Worm (Caenorhabditis elegans) whole organism, midembryonic: ENCODE data around the gene unc-103.

Source experiments
- T22C8.4 ChIP-seq: fragments of 200-800 bp; sonication (Bioruptor generic); IDR thresholded peaks from 2 replicates; pipeline ENCODE4 v1.3.6; 2022; ENCODE audit warnings: missing genetic modification characterization, missing compliant biosample characterization
- cog-1 ChIP-seq: sonication (generic microtip); optimal IDR thresholded peaks from 2 replicates; lab custom pipeline; 2016; ENCODE audit warnings: missing genetic modification characterization, missing compliant biosample characterization
- flt-1 ChIP-seq: fragments of 200-800 bp; sonication (Bioruptor generic); IDR thresholded peaks from 2 replicates; pipeline ENCODE4 v1.3.6; 2022; ENCODE audit warnings: missing genetic modification characterization, missing compliant biosample characterization
- klf-2 ChIP-seq: fragments of 200-800 bp; sonication (Bioruptor generic); conservative IDR thresholded peaks from 2 replicates; pipeline ENCODE4 v1.3.6; 2022; ENCODE audit warnings: missing genetic modification reagents, missing genetic modification characterization, missing compliant biosample characterization
- med-1 ChIP-seq: sonication (generic microtip); optimal IDR thresholded peaks from 2 replicates; lab custom pipeline; 2017; ENCODE audit warnings: missing genetic modification characterization, mild to moderate bottlenecking, missing compliant biosample characterization, antibody characterized with exemption, missing genetic modification reagents; ENCODE audit not compliant: insufficient read depth
- ref-1 ChIP-seq: fragments of 200-800 bp; sonication (Bioruptor generic); conservative IDR thresholded peaks from 2 replicates; pipeline ENCODE4 v1.3.6; 2022; ENCODE audit warnings: missing genetic modification reagents, missing genetic modification characterization, missing compliant biosample characterization
- tab-1 ChIP-seq: fragments of 200-800 bp; sonication (Bioruptor generic); IDR thresholded peaks from 2 replicates; pipeline ENCODE4 v1.3.6; 2022; ENCODE audit warnings: missing genetic modification characterization, missing compliant biosample characterization
- ztf-23 ChIP-seq: fragments of 200-800 bp; sonication (Bioruptor generic); IDR thresholded peaks from 2 replicates; pipeline ENCODE4 v1.3.6; 2022; ENCODE audit warnings: missing genetic modification reagents, missing genetic modification characterization, missing compliant biosample characterization
- ztf-29 ChIP-seq: fragments of 200-800 bp; sonication (Bioruptor generic); IDR thresholded peaks from 2 replicates; pipeline ENCODE4 v1.3.6; 2022; ENCODE audit warnings: missing genetic modification reagents, missing genetic modification characterization, missing compliant biosample characterization

unc-103 gene

DNA sequence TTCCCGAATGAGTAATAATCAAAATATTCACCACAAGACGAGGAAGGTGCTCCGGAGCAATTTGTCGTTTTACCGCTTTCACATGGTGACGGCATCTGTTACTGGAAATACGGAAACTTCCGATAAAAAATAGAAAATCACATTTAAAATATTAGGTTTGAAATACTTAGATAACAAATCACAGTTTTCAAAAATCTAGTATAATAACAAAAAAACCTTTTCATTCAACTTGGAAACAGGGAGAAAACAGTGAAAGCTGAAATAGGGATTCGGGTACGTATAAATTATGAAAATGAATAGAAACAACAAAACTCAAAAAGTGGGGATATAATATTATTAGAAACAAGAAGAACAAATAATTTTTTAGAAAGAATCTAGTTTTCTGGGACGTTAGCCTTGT, 66.2 kb downstream of the unc-103 start, which contains the start of gene C16C10.1:
C16C10.1 (minus strand) TSS at position 101 of the 400 bp plus-strand sequence.
- TF ChIP-seq tab-1, result no peak

DNA sequence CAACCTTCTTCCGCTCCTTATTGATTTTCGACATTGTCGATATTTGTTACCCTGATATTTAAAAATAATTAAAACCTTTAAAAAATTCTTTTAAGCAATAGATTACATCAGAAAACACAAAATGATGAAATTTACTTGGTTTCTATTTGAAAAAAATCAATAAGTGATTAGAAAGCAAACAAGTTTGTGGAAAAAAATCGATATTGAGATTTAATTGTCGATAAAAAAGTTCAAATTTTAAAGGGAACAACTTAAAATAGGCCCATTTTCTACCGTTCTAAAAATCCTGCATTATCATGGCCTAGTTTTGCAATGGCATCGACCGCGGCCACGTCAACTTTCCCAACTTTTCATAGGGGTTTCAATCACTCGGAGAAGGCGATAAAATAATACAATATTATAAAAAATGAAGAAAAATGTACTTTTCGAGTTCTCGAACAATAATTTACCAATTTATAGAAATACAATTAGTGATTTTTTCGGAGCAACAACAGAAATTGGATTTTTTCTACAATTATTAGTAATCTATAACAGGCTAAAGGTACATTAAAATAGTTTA, 71.6 kb downstream of the unc-103 start, which contains the start of gene lars-1:
lars-1 (minus strand) TSS at position 51 of the 559 bp plus-strand sequence.
- TF ChIP-seq T22C8.4 (GFP tag; lab: Robert Waterston, UW) (0 out of 2 replicates have a peak, but pooled peaks have one; percentile 19), ztf-29 (GFP tag; lab: Robert Waterston, UW) (no peak)

ce11 chrIII:4187845-4188244, 72.7 kb downstream of the unc-103 start, which contains the start of gene R74.2:
Gene R74.2, plus strand, starts transcription at chrIII:4188160.
- no peak for TF ChIP-seq klf-2 (GFP tag; lab: Robert Waterston, UW)
- TF ChIP-seq med-1, result no peak
- TF ChIP-seq tab-1, result no peak
- no peak for TF ChIP-seq flt-1
- TF ChIP-seq cog-1 (tag; lab: Kevin White, UChicago), result no peak
- no peak for TF ChIP-seq T22C8.4 (GFP tag; lab: Robert Waterston, UW)
- no peak for TF ChIP-seq ref-1
- TF ChIP-seq ztf-29 (GFP tag; lab: Robert Waterston, UW), result no peak
- TF ChIP-seq ztf-23 (GFP tag; lab: Robert Waterston, UW), result no peak

DNA sequence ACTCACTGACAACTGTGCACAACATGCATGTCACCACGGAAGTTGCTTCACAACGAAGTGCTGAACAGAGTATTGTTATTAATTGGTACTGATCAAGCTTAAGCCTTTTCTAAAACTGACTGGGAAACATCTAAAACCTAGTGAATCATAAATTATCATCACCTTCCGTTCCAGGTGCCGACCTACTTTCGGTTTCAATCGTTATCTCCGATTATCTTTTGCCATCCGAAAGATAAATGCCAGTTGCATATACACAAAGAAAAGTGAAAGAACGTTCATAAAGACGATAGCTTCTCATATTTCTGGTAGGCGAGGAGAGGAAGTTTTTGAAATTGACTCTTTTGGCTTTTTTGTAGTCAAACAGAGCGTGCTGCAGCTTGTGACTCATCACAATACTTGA, 74.4 kb downstream of the unc-103 start:
- no peak for TF ChIP-seq cog-1 (tag; lab: Kevin White, UChicago)
- 0 out of 2 replicates have a peak, but pooled peaks have one; percentile 37 for TF ChIP-seq ztf-29 (GFP tag; lab: Robert Waterston, UW)

DNA sequence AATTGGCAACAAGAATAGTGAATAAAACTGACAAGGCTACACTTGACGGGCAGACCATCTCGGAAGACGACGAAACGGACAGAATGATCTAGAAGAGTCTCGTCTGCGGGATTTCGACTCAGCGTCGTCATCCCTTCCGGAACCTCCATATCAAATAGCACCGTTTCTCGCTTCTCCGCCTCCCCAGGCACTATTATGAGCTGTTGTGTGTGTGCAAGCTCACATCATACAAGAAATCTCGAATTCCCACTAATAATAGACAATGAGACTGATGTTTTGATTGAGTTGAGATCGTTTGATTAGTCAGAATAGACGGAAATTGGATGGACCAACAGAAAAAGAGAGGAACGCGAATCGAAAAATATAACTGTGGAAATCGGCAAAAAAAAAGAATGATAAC, 75.1 kb downstream of the unc-103 start, which contains the start of gene spp-28:
spp-28 (minus strand) TSS at position 101 of the 400 bp plus-strand sequence.
- TF ChIP-seq tab-1, result no peak
- no peak for TF ChIP-seq klf-2 (GFP tag; lab: Robert Waterston, UW)
- no peak for TF ChIP-seq cog-1 (tag; lab: Kevin White, UChicago)
- no peak for TF ChIP-seq ztf-29 (GFP tag; lab: Robert Waterston, UW)
- TF ChIP-seq ref-1, result no peak
- no peak for TF ChIP-seq ztf-23 (GFP tag; lab: Robert Waterston, UW)
- TF ChIP-seq med-1, result no peak
- TF ChIP-seq T22C8.4 (GFP tag; lab: Robert Waterston, UW), result no peak
- no peak for TF ChIP-seq flt-1

DNA sequence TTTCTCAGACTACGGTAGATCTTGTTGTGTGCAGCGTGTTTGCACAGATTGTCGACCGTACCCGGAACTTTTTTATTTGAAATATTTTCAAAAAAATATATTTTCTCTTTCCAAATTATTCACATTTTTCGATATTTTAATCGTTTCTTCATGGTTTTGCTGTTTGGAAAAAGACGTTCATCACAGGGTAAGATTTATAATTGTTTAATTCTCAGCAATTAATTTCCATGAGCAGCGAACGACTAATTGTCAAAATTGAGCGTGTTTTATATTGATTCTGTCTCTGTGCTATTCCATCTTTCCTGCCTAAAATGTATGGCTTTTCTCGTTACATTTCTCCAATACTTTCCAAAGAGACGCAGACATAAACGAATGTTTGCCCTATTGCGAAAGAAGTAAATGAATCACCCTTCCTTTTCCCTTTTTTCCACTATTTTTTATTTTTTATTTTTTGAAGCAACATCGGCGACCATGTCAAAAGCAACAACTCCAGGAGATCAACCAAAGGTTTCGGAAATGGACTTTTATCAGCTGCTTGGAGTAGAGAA, 76.0 kb downstream of the unc-103 start, which contains the start of gene dnj-16:
dnj-16 (plus strand) TSS at position 51 of the 548 bp plus-strand sequence.
- no peak for TF ChIP-seq ztf-23 (GFP tag; lab: Robert Waterston, UW)
- TF ChIP-seq T22C8.4 (GFP tag; lab: Robert Waterston, UW), result no peak
- TF ChIP-seq med-1, result no peak
- TF ChIP-seq cog-1 (tag; lab: Kevin White, UChicago), result no peak
- TF ChIP-seq ztf-29 (GFP tag; lab: Robert Waterston, UW), result no peak
- TF ChIP-seq ref-1, result no peak

ce11 chrIII:4193659-4194103, 78.5 kb downstream of the unc-103 start, which contains the start of gene xbp-1:
Gene xbp-1, plus strand, starts transcription at chrIII:4193809.
- peak; percentile 66 for TF ChIP-seq flt-1
- 0 out of 2 replicates have a peak, but pooled peaks have one; percentile 45 for TF ChIP-seq ztf-29 (GFP tag; lab: Robert Waterston, UW)
- TF ChIP-seq ztf-23 (GFP tag; lab: Robert Waterston, UW), result peak; percentile 41; the same call in 1 of the 2 replicates
- TF ChIP-seq ref-1, result no peak
- TF ChIP-seq cog-1 (tag; lab: Kevin White, UChicago), result peak; percentile 45

DNA sequence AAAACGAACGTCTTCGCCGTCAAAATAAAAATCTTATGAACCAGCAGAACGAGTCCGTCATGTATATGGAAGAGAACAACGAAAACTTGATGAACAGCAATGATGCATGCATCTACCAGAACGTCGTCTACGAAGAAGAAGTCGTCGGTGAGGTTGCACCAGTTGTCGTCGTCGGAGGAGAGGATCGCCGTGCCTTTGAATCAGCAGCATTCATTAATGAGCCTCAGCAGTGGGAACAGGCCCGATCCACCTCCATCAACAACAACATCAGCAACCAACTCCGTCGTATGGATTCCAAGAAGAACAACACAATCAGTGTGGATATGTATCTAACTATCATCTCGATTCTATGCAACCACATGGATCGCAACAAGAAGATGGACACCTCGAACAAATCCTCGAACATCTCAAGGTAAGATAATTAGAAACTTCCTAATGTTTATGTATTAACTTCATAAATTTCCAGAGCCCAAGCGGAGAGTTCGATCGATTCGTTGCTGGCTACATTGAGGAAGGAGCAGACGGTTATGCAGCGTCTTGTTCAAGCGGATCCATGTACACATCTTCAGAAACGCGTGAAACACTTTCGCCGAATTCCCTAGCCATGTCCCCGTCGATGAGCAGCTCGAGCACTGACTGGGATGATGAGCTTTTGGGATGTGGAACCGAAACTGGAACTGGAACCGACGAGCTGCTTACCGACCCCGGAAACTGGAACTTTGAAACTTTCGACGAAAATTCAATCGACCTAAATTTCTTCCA, 79.3 kb downstream of the unc-103 start:
- TF ChIP-seq med-1 (no peak), ref-1 (no peak), flt-1 (no peak), cog-1 (tag; lab: Kevin White, UChicago) (no peak), T22C8.4 (GFP tag; lab: Robert Waterston, UW) (no peak), klf-2 (GFP tag; lab: Robert Waterston, UW) (no peak), ztf-23 (GFP tag; lab: Robert Waterston, UW) (no peak), tab-1 (no peak), ztf-29 (GFP tag; lab: Robert Waterston, UW) (no peak)

DNA sequence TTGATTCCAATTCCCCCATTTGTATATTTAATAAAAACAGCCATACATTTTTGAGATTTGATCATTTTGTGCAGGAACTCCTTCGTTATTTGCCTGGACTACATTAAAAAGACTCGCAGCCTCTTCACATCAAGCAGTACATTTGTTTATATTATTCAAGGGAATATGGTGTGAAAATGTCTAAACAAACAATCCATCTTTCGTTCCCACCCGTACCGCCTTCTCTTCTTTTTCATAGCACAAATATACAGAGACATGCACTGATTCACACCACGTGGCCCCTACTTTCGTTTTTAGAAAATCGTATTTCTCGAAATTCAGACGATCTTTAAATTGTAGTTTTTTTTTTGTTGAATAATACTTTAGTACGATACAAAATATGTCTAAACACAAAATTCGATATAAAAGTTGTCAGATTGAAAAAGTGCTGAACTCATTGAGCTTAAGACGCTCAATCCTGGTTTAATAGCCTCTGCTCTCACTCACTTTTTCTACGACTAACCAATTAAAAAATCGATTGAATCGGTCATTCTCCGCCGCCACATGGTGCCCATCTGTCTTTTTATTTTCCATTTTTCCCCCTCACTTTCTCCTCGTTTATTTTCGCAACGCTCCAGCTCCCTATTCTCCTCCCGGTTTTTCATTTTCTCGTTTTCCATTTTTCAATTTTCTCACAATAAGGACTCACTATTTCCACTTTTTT, 80.3 kb downstream of the unc-103 start:
- TF ChIP-seq med-1, result no peak
- TF ChIP-seq ztf-29 (GFP tag; lab: Robert Waterston, UW), result no peak
- TF ChIP-seq tab-1, result no peak
- no peak for TF ChIP-seq T22C8.4 (GFP tag; lab: Robert Waterston, UW)
- TF ChIP-seq klf-2 (GFP tag; lab: Robert Waterston, UW), result no peak
- TF ChIP-seq cog-1 (tag; lab: Kevin White, UChicago), result no peak
- no peak for TF ChIP-seq ztf-23 (GFP tag; lab: Robert Waterston, UW)
- TF ChIP-seq flt-1, result no peak
- no peak for TF ChIP-seq ref-1
